Fruit fly (Drosophila melanogaster) whole organism, embryonic: Measurements from ENCODE around the gene CG34183.

ENCODE experiments used
- Antp ChIP-seq: fragments of 200-800 bp; sonication (Bioruptor generic); optimal IDR thresholded peaks from 3 replicates; lab custom pipeline; 2016; ENCODE audit warnings: missing biosample characterization, missing genetic modification characterization
- Atf6 ChIP-seq: fragments of 200-800 bp; sonication (Bioruptor generic); IDR thresholded peaks from 2 replicates; pipeline ENCODE4 v1.3.6; 2022; ENCODE audit warnings: missing biosample characterization, missing genetic modification characterization
- BtbVII ChIP-seq: fragments of 200-800 bp; sonication (Bioruptor generic); optimal IDR thresholded peaks from 3 replicates; lab custom pipeline; 2017; ENCODE audit warnings: missing biosample characterization, mild to moderate bottlenecking, missing genetic modification characterization
- Bteb2 ChIP-seq: fragments of 200-800 bp; sonication (Bioruptor generic); optimal IDR thresholded peaks from 2 replicates; lab custom pipeline; 2016; ENCODE audit warnings: missing biosample characterization, missing genetic modification characterization
- CG10267 ChIP-seq: fragments of 200-800 bp; sonication (Bioruptor generic); optimal IDR thresholded peaks from 2 replicates; lab custom pipeline; 2018; ENCODE audit warnings: missing biosample characterization, mild to moderate bottlenecking, missing genetic modification characterization, moderate library complexity
- CG10959 ChIP-seq: fragments of 200-800 bp; sonication (Bioruptor generic); IDR thresholded peaks from 2 replicates; pipeline ENCODE4 v1.3.6; 2022; ENCODE audit warnings: missing biosample characterization, missing genetic modification characterization
- CG11695 ChIP-seq: fragments of 200-800 bp; sonication (Bioruptor generic); IDR thresholded peaks from 3 replicates; pipeline ENCODE4 v1.3.6; 2022; ENCODE audit warnings: missing biosample characterization, missing genetic modification characterization
- CG12071 ChIP-seq: fragments of 200-800 bp; sonication (Bioruptor generic); optimal IDR thresholded peaks from 3 replicates; lab custom pipeline; 2018; ENCODE audit warnings: missing biosample characterization, mild to moderate bottlenecking, missing genetic modification characterization
- CG12219 ChIP-seq: fragments of 200-800 bp; sonication (Bioruptor generic); optimal IDR thresholded peaks from 3 replicates; lab custom pipeline; 2018; ENCODE audit warnings: missing biosample characterization, mild to moderate bottlenecking, missing genetic modification characterization
- CG13296 ChIP-seq: fragments of 200-800 bp; sonication (Bioruptor generic); optimal IDR thresholded peaks from 3 replicates; lab custom pipeline; 2018; ENCODE audit warnings: missing biosample characterization, mild to moderate bottlenecking, missing genetic modification characterization
- CG13894 ChIP-seq: fragments of 200-800 bp; sonication (Bioruptor generic); optimal IDR thresholded peaks from 3 replicates; lab custom pipeline; 2018; ENCODE audit warnings: missing biosample characterization, mild to moderate bottlenecking, missing genetic modification characterization, moderate library complexity
- CG1603 ChIP-seq: fragments of 200-800 bp; sonication (Bioruptor generic); optimal IDR thresholded peaks from 2 replicates; lab custom pipeline; 2019; ENCODE audit warnings: missing biosample characterization, mild to moderate bottlenecking, missing genetic modification characterization, moderate library complexity
- CG16813 ChIP-seq: fragments of 200-800 bp; sonication (Bioruptor generic); IDR thresholded peaks from 3 replicates; pipeline ENCODE4 v1.3.6; 2022; ENCODE audit warnings: missing biosample characterization, missing genetic modification characterization; ENCODE audit not compliant: partially characterized antibody
- CG17328 ChIP-seq: fragments of 200-800 bp; sonication (Bioruptor generic); IDR thresholded peaks from 2 replicates; pipeline ENCODE4 v1.3.6; 2022; ENCODE audit warnings: missing biosample characterization, missing genetic modification characterization
- CG17568 ChIP-seq: fragments of 200-800 bp; sonication (Bioruptor generic); optimal IDR thresholded peaks from 2 replicates; lab custom pipeline; 2018; ENCODE audit warnings: missing biosample characterization, mild to moderate bottlenecking, missing genetic modification characterization, moderate library complexity
- CG17829 ChIP-seq: fragments of 200-800 bp; optimal IDR thresholded peaks from 2 replicates; lab custom pipeline; 2019; ENCODE audit warnings: missing biosample characterization, mild to moderate bottlenecking, missing genetic modification characterization, moderate library complexity
- CG18764 ChIP-seq: fragments of 200-800 bp; sonication (Bioruptor generic); optimal IDR thresholded peaks from 3 replicates; lab custom pipeline; 2016; ENCODE audit warnings: missing biosample characterization, missing genetic modification characterization
- CG2202 ChIP-seq: fragments of 200-800 bp; sonication (Bioruptor generic); optimal IDR thresholded peaks from 2 replicates; lab custom pipeline; 2018; ENCODE audit warnings: missing biosample characterization, mild to moderate bottlenecking, missing genetic modification characterization
- CG30403 ChIP-seq: fragments of 200-800 bp; sonication (Bioruptor generic); optimal IDR thresholded peaks from 3 replicates; lab custom pipeline; 2016; ENCODE audit warnings: missing biosample characterization, missing genetic modification characterization
- CG31365 ChIP-seq: fragments of 200-800 bp; sonication (Bioruptor generic); optimal IDR thresholded peaks from 2 replicates; lab custom pipeline; 2018; ENCODE audit warnings: missing biosample characterization, mild to moderate bottlenecking, missing genetic modification characterization
- CG3847 ChIP-seq: fragments of 200-800 bp; sonication (Bioruptor generic); IDR thresholded peaks from 2 replicates; pipeline ENCODE4 v1.3.6; 2022; ENCODE audit warnings: missing biosample characterization, missing genetic modification characterization
- CG4328 ChIP-seq: fragments of 200-800 bp; sonication (Bioruptor generic); optimal IDR thresholded peaks from 3 replicates; lab custom pipeline; 2017; ENCODE audit warnings: missing biosample characterization, missing genetic modification reagents, missing genetic modification characterization
- CG43689 ChIP-seq: fragments of 200-800 bp; sonication (Bioruptor generic); IDR thresholded peaks from 2 replicates; pipeline ENCODE4 v1.3.6; 2022; ENCODE audit warnings: missing biosample characterization, missing genetic modification characterization
- CG5245 ChIP-seq: fragments of 200-800 bp; sonication (Bioruptor generic); optimal IDR thresholded peaks from 3 replicates; lab custom pipeline; 2016; ENCODE audit warnings: missing biosample characterization, missing genetic modification characterization
- CG6683 ChIP-seq: fragments of 200-800 bp; sonication (Bioruptor generic); optimal IDR thresholded peaks from 2 replicates; lab custom pipeline; 2017; ENCODE audit warnings: missing biosample characterization, mild to moderate bottlenecking, missing genetic modification characterization, missing genetic modification reagents
- CG6765 ChIP-seq: fragments of 200-800 bp; sonication (Bioruptor generic); optimal IDR thresholded peaks from 3 replicates; lab custom pipeline; 2017; ENCODE audit warnings: missing biosample characterization, mild to moderate bottlenecking, missing genetic modification characterization
- CG7556 ChIP-seq: fragments of 200-800 bp; sonication (Bioruptor generic); optimal IDR thresholded peaks from 2 replicates; lab custom pipeline; 2017; ENCODE audit warnings: missing biosample characterization, mild to moderate bottlenecking, missing genetic modification characterization
- Dp ChIP-seq: fragments of 200-800 bp; sonication (Bioruptor generic); optimal IDR thresholded peaks from 2 replicates; lab custom pipeline; 2018; ENCODE audit warnings: missing biosample characterization, mild to moderate bottlenecking, missing genetic modification characterization, moderate library complexity
- Drgx ChIP-seq: fragments of 200-800 bp; sonication (Bioruptor generic); IDR thresholded peaks from 2 replicates; pipeline ENCODE4 v1.3.6; 2022; ENCODE audit warnings: missing biosample characterization, missing genetic modification characterization
- Ets65A ChIP-seq: fragments of 200-800 bp; sonication (Bioruptor generic); peaks from one replicate; lab custom pipeline; 2016; ENCODE audit warnings: missing biosample characterization, missing genetic modification characterization
- HHEX ChIP-seq: fragments of 200-800 bp; sonication (Bioruptor generic); optimal IDR thresholded peaks from 3 replicates; lab custom pipeline; 2017; ENCODE audit warnings: missing biosample characterization, mild to moderate bottlenecking, missing genetic modification characterization, missing genetic modification reagents
- Hmr ChIP-seq: fragments of 200-800 bp; sonication (Bioruptor generic); optimal IDR thresholded peaks from 3 replicates; lab custom pipeline; 2017; ENCODE audit warnings: mild to moderate bottlenecking, missing biosample characterization, missing genetic modification reagents, missing genetic modification characterization
- Meics ChIP-seq: fragments of 200-800 bp; sonication (Bioruptor generic); optimal IDR thresholded peaks from 2 replicates; lab custom pipeline; 2017; ENCODE audit warnings: missing biosample characterization, mild to moderate bottlenecking, missing genetic modification characterization
- NK7.1 ChIP-seq: fragments of 200-800 bp; sonication (Bioruptor generic); optimal IDR thresholded peaks from 3 replicates; lab custom pipeline; 2016; ENCODE audit warnings: missing biosample characterization, missing genetic modification characterization
- Opbp ChIP-seq: fragments of 200-800 bp; sonication (Bioruptor generic); IDR thresholded peaks from 3 replicates; pipeline ENCODE4 v1.3.6; 2022; ENCODE audit warnings: missing biosample characterization, missing genetic modification characterization; ENCODE audit not compliant: partially characterized antibody
- Pdp1 ChIP-seq, 2 experiments: fragments of 200-800 bp; sonication (Bioruptor generic); optimal IDR thresholded peaks; 3 replicates each; lab custom pipeline; 2016; ENCODE audit warnings: missing biosample characterization in 2 of 2, missing genetic modification characterization in 2 of 2, mild to moderate bottlenecking in 1 of 2, moderate library complexity in 1 of 2
- ara ChIP-seq: fragments of 200-800 bp; sonication (Bioruptor generic); IDR thresholded peaks from 2 replicates; pipeline ENCODE4 v1.3.6; 2022; ENCODE audit warnings: missing biosample characterization, missing genetic modification characterization
- bab2 ChIP-seq: fragments of 200-800 bp; sonication (Bioruptor generic); optimal IDR thresholded peaks from 2 replicates; lab custom pipeline; 2016; ENCODE audit warnings: missing biosample characterization, missing genetic modification characterization
- caup ChIP-seq: fragments of 200-800 bp; sonication (Bioruptor generic); optimal IDR thresholded peaks from 3 replicates; lab custom pipeline; 2017; ENCODE audit warnings: missing biosample characterization, mild to moderate bottlenecking, missing genetic modification characterization, moderate library complexity; ENCODE audit not compliant: severe bottlenecking
- crp ChIP-seq, 2 experiments: fragments of 200-800 bp; sonication (Bioruptor generic); optimal IDR thresholded peaks; 2 replicates in 1 of 2; 3 replicates in 1 of 2; lab custom pipeline; 2017; ENCODE audit warnings: missing biosample characterization in 2 of 2, missing genetic modification characterization in 2 of 2, mild to moderate bottlenecking in 1 of 2, moderate library complexity in 1 of 2
- gcm2 ChIP-seq: fragments of 200-800 bp; sonication (Bioruptor generic); optimal IDR thresholded peaks from 2 replicates; lab custom pipeline; 2016; ENCODE audit warnings: missing biosample characterization, missing genetic modification characterization
- gsb ChIP-seq: fragments of 200-800 bp; sonication (Bioruptor generic); IDR thresholded peaks from 2 replicates; pipeline ENCODE4 v1.3.6; 2022; ENCODE audit warnings: missing biosample characterization, missing genetic modification characterization
- kah ChIP-seq: fragments of 200-800 bp; sonication (Bioruptor generic); optimal IDR thresholded peaks from 2 replicates; lab custom pipeline; 2018; ENCODE audit warnings: missing biosample characterization, mild to moderate bottlenecking, missing genetic modification characterization
- maf-S ChIP-seq: fragments of 200-800 bp; sonication (Bioruptor generic); optimal IDR thresholded peaks from 2 replicates; lab custom pipeline; 2016; ENCODE audit warnings: missing biosample characterization, missing genetic modification characterization
- pfk ChIP-seq: fragments of 200-800 bp; sonication (Bioruptor generic); optimal IDR thresholded peaks from 2 replicates; lab custom pipeline; 2018; ENCODE audit warnings: missing biosample characterization, mild to moderate bottlenecking, missing genetic modification characterization, moderate library complexity
- rib ChIP-seq: fragments of 200-800 bp; sonication (Bioruptor generic); IDR thresholded peaks from 2 replicates; pipeline ENCODE4 v1.3.6; 2022; ENCODE audit warnings: missing biosample characterization, missing genetic modification characterization
- scrt ChIP-seq: fragments of 200-800 bp; sonication (Bioruptor generic); optimal IDR thresholded peaks from 2 replicates; lab custom pipeline; 2018; ENCODE audit warnings: missing biosample characterization, mild to moderate bottlenecking, missing genetic modification characterization, moderate library complexity
- unc-4 ChIP-seq: fragments of 200-800 bp; sonication (Bioruptor generic); IDR thresholded peaks from 2 replicates; pipeline ENCODE4 v1.3.6; 2022; ENCODE audit warnings: missing biosample characterization, missing genetic modification characterization; ENCODE audit not compliant: partially characterized antibody
- vfl ChIP-seq: fragments of 200-800 bp; sonication (Bioruptor generic); optimal IDR thresholded peaks from 2 replicates; lab custom pipeline; 2016; ENCODE audit warnings: missing biosample characterization, missing genetic modification characterization
- zfh2 ChIP-seq: fragments of 200-800 bp; sonication (Bioruptor generic); optimal IDR thresholded peaks from 2 replicates; lab custom pipeline; 2016; ENCODE audit warnings: missing biosample characterization, missing genetic modification characterization

The CG34183 gene

dm6 chr2L:9921401-9921800, 30.8 kb upstream of the CG34183 start, which contains the start of gene CG4592 (continued):
- TF ChIP-seq bab2 (GFP tag; lab: Kevin White, UChicago) (peak; percentile 22), CG11695 (GFP tag; lab: Robert Waterston, UW) (peak; percentile 39; the same call in 1 of the 3 replicates), CG3847 (peak; percentile 40; the same call in 1 of the 2 replicates), CG18764 (GFP tag; lab: Kevin White, UChicago) (no peak), CG4328 (GFP tag; lab: Kevin White, UChicago) (peak; percentile 2), CG17568 (GFP tag; lab: Kevin White, UChicago) (no peak), CG5245 (GFP tag; lab: Kevin White, UChicago) (peak; percentile 48), CG6765 (GFP tag; lab: Kevin White, UChicago) (no peak), Pdp1 (GFP tag; optimal IDR thresholded peaks at IDR 0.05; lab: Kevin White, UChicago) (peak; percentile 60 to 71), CG31365 (tag; lab: Kevin White, UChicago) (peak; percentile 11), ara (GFP tag; lab: Robert Waterston, UW) (peak; percentile 53; the same call in 1 of the 2 replicates), rib (GFP tag; lab: Robert Waterston, UW) (no peak), CG6683 (GFP tag; lab: Kevin White, UChicago) (no peak), CG17829 (tag; lab: Kevin White, UChicago) (peak; percentile 65), HHEX (GFP tag; lab: Kevin White, UChicago) (peak; percentile 34), CG16813 (GFP tag; lab: Robert Waterston, UW) (no peak), CG17328 (0 out of 2 replicates have a peak, but pooled peaks have one; percentile 32), kah (GFP tag; lab: Kevin White, UChicago) (peak; percentile 46), CG13296 (GFP tag; lab: Kevin White, UChicago) (peak; percentile 52), CG10959 (GFP tag; lab: Robert Waterston, UW) (no peak), scrt (GFP tag; lab: Kevin White, UChicago) (no peak), Bteb2 (peak; percentile 28), CG12071 (GFP tag; lab: Kevin White, UChicago) (peak; percentile 30), caup (peak; percentile 66), unc-4 (GFP tag; lab: Robert Waterston, UW) (0 out of 2 replicates have a peak, but pooled peaks have one; percentile 15), Hmr (peak; percentile 67), Atf6 (GFP tag; lab: Robert Waterston, UW) (peak; percentile 72), Meics (peak; percentile 70), Dp (GFP tag; lab: Kevin White, UChicago) (peak; percentile 18), CG30403 (GFP tag; lab: Kevin White, UChicago) (peak; percentile 71), CG7556 (GFP tag; lab: Kevin White, UChicago) (no peak), vfl (GFP tag; lab: Kevin White, UChicago) (peak; percentile 60), Antp (GFP tag; lab: Kevin White, UChicago) (peak; percentile 8), maf-S (GFP tag; lab: Kevin White, UChicago) (peak; percentile 44), CG1603 (tag; lab: Kevin White, UChicago) (peak; percentile 67), Ets65A (GFP tag; lab: Kevin White, UChicago) (peak; percentile 90), BtbVII (GFP tag; lab: Kevin White, UChicago) (peak; percentile 36), gcm2 (peak; percentile 17), CG12219 (GFP tag; lab: Kevin White, UChicago) (peak; percentile 66), CG43689 (GFP tag; lab: Robert Waterston, UW) (no peak), Drgx (peak; percentile 83), gsb (GFP tag; lab: Robert Waterston, UW) (no peak), pfk (GFP tag; lab: Kevin White, UChicago) (peak; percentile 2), CG2202 (tag; lab: Kevin White, UChicago) (no peak), CG10267 (tag; lab: Kevin White, UChicago) (peak; percentile 50), zfh2 (GFP tag; lab: Kevin White, UChicago) (peak; percentile 30), crp (GFP tag; optimal IDR thresholded peaks at IDR 0.05; lab: Kevin White, UChicago) (peak; percentile 69 to 92), CG13894 (no peak), Opbp (GFP tag; lab: Robert Waterston, UW) (no peak), NK7.1 (GFP tag; lab: Kevin White, UChicago) (no peak)
